Fruit fly (Drosophila melanogaster) Kc167 (cell line): ENCODE data around the gene CG3081.

Experiments used
- Myc ChIP-seq: fragments of >200 bp; optimal IDR thresholded peaks from 2 replicates; lab custom pipeline; 2017; ENCODE audit warnings: missing external identifiers
- Sin3A ChIP-seq: fragments of >200 bp; optimal IDR thresholded peaks from 2 replicates; lab custom pipeline; 2018; ENCODE audit warnings: missing external identifiers
- h ChIP-seq: fragments of >200 bp; optimal IDR thresholded peaks from 3 replicates; lab custom pipeline; 2018; ENCODE audit warnings: missing external identifiers
- insv ChIP-seq: fragments of >200 bp; optimal IDR thresholded peaks from 3 replicates; lab custom pipeline; 2018; ENCODE audit warnings: missing external identifiers
- psq ChIP-seq: fragments of >200 bp; optimal IDR thresholded peaks from 2 replicates; lab custom pipeline; 2017; ENCODE audit warnings: missing external identifiers
- ttk ChIP-seq: sonication (Bioruptor generic); optimal IDR thresholded peaks from 2 replicates; lab custom pipeline; 2017; ENCODE audit warnings: missing external identifiers

CG3081 gene

DNA sequence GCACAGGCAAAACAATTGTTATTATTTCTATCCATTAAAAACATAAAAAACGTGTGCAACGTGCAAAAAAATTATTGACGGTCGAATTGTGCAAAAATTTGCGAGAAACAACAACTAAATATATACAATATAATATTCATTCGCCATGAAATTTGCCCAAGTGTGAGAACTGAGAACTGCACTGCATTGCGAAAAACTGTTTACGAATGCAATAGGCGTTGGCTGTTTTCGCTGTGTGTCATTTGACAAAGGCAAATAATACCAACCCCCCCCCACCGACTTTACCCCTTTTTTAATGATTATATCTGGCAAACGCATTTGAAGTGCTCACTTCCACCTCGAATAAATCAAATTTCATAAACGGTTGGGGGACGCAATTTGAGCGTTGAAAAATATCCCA, 31.3 kb upstream of the CG3081 start:
- TF ChIP-seq insv (lab: Kevin White, UChicago) = no peak
- no peak for TF ChIP-seq h (lab: Kevin White, UChicago)
- TF ChIP-seq Myc (lab: Kevin White, UChicago) = no peak
- no peak for TF ChIP-seq ttk (lab: Kevin White, UChicago)
- no peak for TF ChIP-seq psq (lab: Kevin White, UChicago)
- TF ChIP-seq Sin3A (lab: Kevin White, UChicago) = no peak

DNA sequence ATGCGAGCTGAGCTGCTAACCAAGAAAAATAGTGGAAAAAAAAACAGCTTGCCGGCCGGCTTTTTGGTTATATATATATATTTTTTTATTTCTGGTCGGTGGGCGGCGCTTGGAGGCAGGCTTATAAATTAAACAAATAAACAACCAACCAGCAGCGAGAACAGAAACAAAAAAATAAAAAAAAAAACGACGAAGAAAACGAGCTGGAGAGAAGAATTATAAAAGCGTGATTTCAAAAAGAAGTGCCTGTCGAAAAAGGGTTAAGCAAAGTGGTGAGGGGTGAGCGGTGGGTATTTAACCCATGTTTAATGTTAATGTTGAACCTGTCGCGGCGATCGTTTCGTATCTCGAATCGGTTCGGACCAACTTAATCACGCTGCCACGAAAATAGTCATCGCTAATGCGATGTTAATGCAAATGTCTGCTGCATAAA, 27.4 kb upstream of the CG3081 start:
- TF ChIP-seq Sin3A (lab: Kevin White, UChicago) = no peak
- TF ChIP-seq psq (lab: Kevin White, UChicago) = no peak
- no peak for TF ChIP-seq Myc (lab: Kevin White, UChicago)
- TF ChIP-seq insv (lab: Kevin White, UChicago) = no peak
- TF ChIP-seq h (lab: Kevin White, UChicago) = no peak
- TF ChIP-seq ttk (lab: Kevin White, UChicago) = no peak

- no peak for TF ChIP-seq psq (lab: Kevin White, UChicago)
- TF ChIP-seq ttk (lab: Kevin White, UChicago) = no peak
- TF ChIP-seq h (lab: Kevin White, UChicago) = no peak
- no peak for TF ChIP-seq insv (lab: Kevin White, UChicago)
- TF ChIP-seq Myc (lab: Kevin White, UChicago) = no peak
Measured at dm6 chrX:4669438-4669837, 25.7 kb upstream of the CG3081 start.

DNA sequence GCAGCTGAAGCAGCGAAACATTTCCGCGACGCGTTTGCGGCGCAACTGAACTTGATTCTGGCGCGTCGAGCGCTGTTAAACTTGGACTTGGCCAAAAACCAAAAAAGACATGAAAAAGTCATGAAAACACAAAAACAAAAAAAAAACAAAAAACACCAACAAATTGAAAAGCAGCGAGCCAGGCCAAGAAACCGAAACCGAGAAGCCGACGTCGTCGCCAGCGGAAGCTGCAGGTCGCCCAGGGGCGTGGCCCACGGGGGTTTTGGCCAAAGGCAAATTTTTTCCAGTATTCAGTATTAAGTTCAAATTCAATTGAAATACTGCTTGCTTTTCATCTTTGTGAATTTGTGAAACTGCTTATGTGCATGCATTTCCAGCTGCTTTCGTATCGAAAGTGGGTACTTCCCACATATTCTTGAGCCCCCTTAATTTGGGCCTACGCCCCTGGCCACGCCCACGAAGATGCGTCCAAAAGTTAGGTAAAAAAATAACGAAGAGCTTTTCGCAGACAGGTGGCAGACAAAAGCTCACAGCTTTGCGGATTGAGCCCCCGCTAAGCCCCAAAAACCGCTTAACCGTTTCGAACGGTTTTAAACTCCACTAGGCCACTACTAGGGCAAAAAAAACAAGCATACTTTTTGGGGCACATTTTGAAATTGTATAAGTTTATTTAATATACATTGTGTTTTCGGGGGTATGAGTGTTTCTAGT, 23.0 kb upstream of the CG3081 start, which contains the start of gene CG3009:
Gene CG3009 (minus strand): TSS at position 51 of the 711 bp plus-strand sequence.
- TF ChIP-seq insv (lab: Kevin White, UChicago) (no peak), h (lab: Kevin White, UChicago) (no peak), psq (lab: Kevin White, UChicago) (no peak)

DNA sequence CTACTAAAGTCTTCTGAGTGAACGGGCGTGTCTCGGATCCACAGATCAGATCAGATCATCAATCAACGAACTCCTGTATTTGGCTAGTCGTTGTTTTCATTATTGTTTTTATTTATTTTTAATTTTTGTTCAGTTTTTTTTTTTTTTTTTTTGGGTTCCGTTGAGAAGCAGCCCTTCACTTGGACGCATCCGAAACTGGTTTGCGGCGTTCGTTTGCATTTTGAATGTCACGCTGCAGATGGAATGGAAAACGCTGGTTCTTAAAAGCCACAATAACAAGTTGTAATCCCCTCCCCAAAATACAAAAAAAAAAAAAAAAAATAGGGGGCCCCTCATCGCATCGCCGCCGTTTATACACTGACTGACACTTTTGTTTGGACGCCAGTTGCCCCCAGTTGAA, 20.3 kb upstream of the CG3081 start:
- no peak for TF ChIP-seq Myc (lab: Kevin White, UChicago)
- TF ChIP-seq ttk (lab: Kevin White, UChicago) = no peak
- no peak for TF ChIP-seq h (lab: Kevin White, UChicago)
- TF ChIP-seq psq (lab: Kevin White, UChicago) = no peak
- TF ChIP-seq Sin3A (lab: Kevin White, UChicago) = no peak
- no peak for TF ChIP-seq insv (lab: Kevin White, UChicago)

- no peak for TF ChIP-seq psq (lab: Kevin White, UChicago)
- TF ChIP-seq insv (lab: Kevin White, UChicago) = no peak
- TF ChIP-seq Myc (lab: Kevin White, UChicago) = no peak
- TF ChIP-seq Sin3A (lab: Kevin White, UChicago) = no peak
- no peak for TF ChIP-seq h (lab: Kevin White, UChicago)
- no peak for TF ChIP-seq ttk (lab: Kevin White, UChicago)
Measured at dm6 chrX:4660642-4661252, 17.0 kb upstream of the CG3081 start.

- TF ChIP-seq Sin3A (lab: Kevin White, UChicago) (no peak), ttk (lab: Kevin White, UChicago) (no peak), insv (lab: Kevin White, UChicago) (no peak), psq (lab: Kevin White, UChicago) (no peak), Myc (lab: Kevin White, UChicago) (no peak), h (lab: Kevin White, UChicago) (no peak)
Measured at dm6 chrX:4657896-4658295, 14.1 kb upstream of the CG3081 start.

dm6 chrX:4654397-4654796, 10.6 kb upstream of the CG3081 start, which contains the start of gene CG15473:
TSS of gene CG15473 (minus strand) at chrX:4654497.
- TF ChIP-seq insv (lab: Kevin White, UChicago) = no peak
- TF ChIP-seq psq (lab: Kevin White, UChicago) = no peak
- no peak for TF ChIP-seq Myc (lab: Kevin White, UChicago)
- no peak for TF ChIP-seq Sin3A (lab: Kevin White, UChicago)
- TF ChIP-seq ttk (lab: Kevin White, UChicago) = no peak
- no peak for TF ChIP-seq h (lab: Kevin White, UChicago)

DNA sequence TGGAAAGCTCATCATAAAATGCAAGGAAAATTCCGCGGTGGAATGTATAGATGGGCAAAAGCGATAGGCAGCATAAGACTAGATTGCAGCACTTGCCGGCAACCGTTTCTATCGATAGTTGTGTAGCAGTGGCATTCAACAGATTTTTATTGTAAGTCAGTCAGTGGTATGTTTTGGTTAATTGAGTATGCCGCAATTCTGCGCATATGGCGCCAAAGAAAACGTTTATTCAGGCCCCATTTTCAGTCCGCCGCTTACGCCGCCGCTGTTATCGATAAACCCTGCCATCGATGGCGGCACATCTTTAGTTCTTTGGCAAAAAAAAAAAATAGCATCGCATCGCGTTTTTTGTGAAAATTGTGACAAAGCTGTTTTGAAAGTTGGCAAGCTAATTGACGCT, 6.0 kb upstream of the CG3081 start, which contains the start of the genes Cbp80 and Torsin:
Gene Cbp80 (plus strand): TSS at position 265 of the 400 bp plus-strand sequence.
Gene Torsin (minus strand): TSS at position 282 of the 400 bp plus-strand sequence.
- no peak for TF ChIP-seq Sin3A (lab: Kevin White, UChicago)

- no peak for TF ChIP-seq h (lab: Kevin White, UChicago)
- TF ChIP-seq Myc (lab: Kevin White, UChicago) = no peak
- no peak for TF ChIP-seq psq (lab: Kevin White, UChicago)
- TF ChIP-seq ttk (lab: Kevin White, UChicago) = no peak
- no peak for TF ChIP-seq insv (lab: Kevin White, UChicago)
- TF ChIP-seq Sin3A (lab: Kevin White, UChicago) = no peak
Measured at dm6 chrX:4647316-4648046, 3.7 kb upstream of the CG3081 start, which contains the start of the genes HLH4C and mRpL30. TSS of gene HLH4C (minus strand) at chrX:4647414. TSS of gene mRpL30 (plus strand) at chrX:4647871.

DNA sequence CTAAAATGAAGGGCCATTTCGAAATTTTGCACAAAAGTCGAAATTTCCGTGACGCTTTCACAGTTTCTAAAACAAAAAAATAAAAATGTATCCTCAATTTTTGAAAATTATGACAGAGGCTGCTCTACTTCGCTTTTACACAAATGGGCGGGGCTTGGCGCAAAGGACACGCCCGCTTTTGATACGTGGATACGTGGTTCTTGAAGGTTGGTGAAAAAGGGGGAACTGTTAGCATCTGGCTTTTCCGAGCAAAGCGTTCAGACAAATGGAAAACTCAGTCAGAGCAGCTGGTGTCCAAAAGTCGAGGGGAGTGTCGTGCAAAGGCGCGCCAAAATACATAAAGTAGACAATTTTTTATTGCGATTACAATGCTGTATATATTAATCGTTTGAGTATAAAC, 981 bp upstream of the CG3081 start, which contains the start of gene CG3062:
Gene CG3062 (minus strand): TSS at position 101 of the 400 bp plus-strand sequence.
- TF ChIP-seq Sin3A (lab: Kevin White, UChicago) (no peak), ttk (lab: Kevin White, UChicago) (no peak), Myc (lab: Kevin White, UChicago) (no peak), h (lab: Kevin White, UChicago) (no peak), insv (lab: Kevin White, UChicago) (no peak)
